Fruit fly (Drosophila melanogaster) whole organism, embryonic: ENCODE results near the gene CG10492.

Source experiments
- Ada2b ChIP-seq: fragments of 200-800 bp; sonication (Bioruptor generic); IDR thresholded peaks from 2 replicates; pipeline ENCODE4 v1.3.6; 2022; ENCODE audit warnings: missing biosample characterization, missing genetic modification characterization
- Awh ChIP-seq: fragments of 200-800 bp; sonication (Bioruptor generic); IDR thresholded peaks from 2 replicates; pipeline ENCODE4, ENCODE4 v1.3.6; 2022; ENCODE audit warnings: missing biosample characterization, missing genetic modification characterization
- BtbVII ChIP-seq: fragments of 200-800 bp; sonication (Bioruptor generic); optimal IDR thresholded peaks from 3 replicates; lab custom pipeline; 2017; ENCODE audit warnings: missing biosample characterization, mild to moderate bottlenecking, missing genetic modification characterization
- Bteb2 ChIP-seq: fragments of 200-800 bp; sonication (Bioruptor generic); optimal IDR thresholded peaks from 2 replicates; lab custom pipeline; 2016; ENCODE audit warnings: missing biosample characterization, missing genetic modification characterization
- C15 ChIP-seq: fragments of 200-800 bp; sonication (Bioruptor generic); IDR thresholded peaks from 3 replicates; pipeline ENCODE4 v1.3.6; 2022; ENCODE audit warnings: missing biosample characterization, missing genetic modification characterization
- CG11695 ChIP-seq: fragments of 200-800 bp; sonication (Bioruptor generic); IDR thresholded peaks from 3 replicates; pipeline ENCODE4 v1.3.6; 2022; ENCODE audit warnings: missing biosample characterization, missing genetic modification characterization
- CG12236 ChIP-seq: fragments of 200-800 bp; sonication (Bioruptor generic); optimal IDR thresholded peaks from 2 replicates; lab custom pipeline; 2016; ENCODE audit warnings: missing biosample characterization, missing genetic modification characterization
- CG1233 ChIP-seq: fragments of 200-800 bp; sonication (Bioruptor generic); optimal IDR thresholded peaks from 4 replicates; lab custom pipeline; 2018; ENCODE audit warnings: missing biosample characterization, mild to moderate bottlenecking, missing genetic modification characterization
- CG14860 ChIP-seq: fragments of 200-800 bp; sonication (Bioruptor generic); IDR thresholded peaks from 3 replicates; pipeline ENCODE4 v1.3.6; 2022; ENCODE audit warnings: missing biosample characterization, missing genetic modification characterization; ENCODE audit not compliant: partially characterized antibody
- CG14965 ChIP-seq: fragments of 200-800 bp; sonication (Bioruptor generic); optimal IDR thresholded peaks from 2 replicates; lab custom pipeline; 2016; ENCODE audit warnings: missing biosample characterization, missing genetic modification characterization, borderline replicate concordance
- CG2678 ChIP-seq: fragments of 200-800 bp; sonication (Bioruptor generic); optimal IDR thresholded peaks from 3 replicates; lab custom pipeline; 2019; ENCODE audit warnings: missing biosample characterization, mild to moderate bottlenecking, missing genetic modification characterization, moderate library complexity
- CG32767 ChIP-seq: fragments of 200-800 bp; sonication (Bioruptor generic); IDR thresholded peaks from 2 replicates; pipeline ENCODE4 v1.3.6; 2022; ENCODE audit warnings: missing biosample characterization, missing genetic modification characterization
- CG43689 ChIP-seq: fragments of 200-800 bp; sonication (Bioruptor generic); IDR thresholded peaks from 2 replicates; pipeline ENCODE4 v1.3.6; 2022; ENCODE audit warnings: missing biosample characterization, missing genetic modification characterization
- CG4854 ChIP-seq: fragments of 200-800 bp; sonication (Bioruptor generic); optimal IDR thresholded peaks from 2 replicates; lab custom pipeline; 2016; ENCODE audit warnings: missing biosample characterization, missing genetic modification characterization, inconsistent platforms
- CG6683 ChIP-seq: fragments of 200-800 bp; sonication (Bioruptor generic); optimal IDR thresholded peaks from 2 replicates; lab custom pipeline; 2017; ENCODE audit warnings: missing biosample characterization, mild to moderate bottlenecking, missing genetic modification characterization, missing genetic modification reagents
- CG6854 ChIP-seq: fragments of 200-800 bp; sonication (Bioruptor generic); optimal IDR thresholded peaks from 3 replicates; lab custom pipeline; 2017; ENCODE audit warnings: missing biosample characterization, mild to moderate bottlenecking, missing genetic modification characterization
- CG7556 ChIP-seq: fragments of 200-800 bp; sonication (Bioruptor generic); optimal IDR thresholded peaks from 2 replicates; lab custom pipeline; 2017; ENCODE audit warnings: missing biosample characterization, mild to moderate bottlenecking, missing genetic modification characterization
- CG8924 ChIP-seq: fragments of 200-800 bp; optimal IDR thresholded peaks from 3 replicates; lab custom pipeline; 2019; ENCODE audit warnings: missing biosample characterization, mild to moderate bottlenecking, missing genetic modification characterization, moderate library complexity
- D19A ChIP-seq: fragments of 200-800 bp; optimal IDR thresholded peaks from 3 replicates; lab custom pipeline; 2019; ENCODE audit warnings: missing biosample characterization, mild to moderate bottlenecking, missing genetic modification characterization, moderate library complexity
- Dad ChIP-seq: fragments of 200-800 bp; sonication (Bioruptor generic); optimal IDR thresholded peaks from 3 replicates; lab custom pipeline; 2016; ENCODE audit warnings: missing biosample characterization, missing genetic modification characterization
- Dip2 ChIP-seq: fragments of 200-800 bp; sonication (Bioruptor generic); IDR thresholded peaks from 2 replicates; pipeline ENCODE4 v1.3.6; 2022; ENCODE audit warnings: missing biosample characterization, missing genetic modification characterization
- Drgx ChIP-seq: fragments of 200-800 bp; sonication (Bioruptor generic); IDR thresholded peaks from 2 replicates; pipeline ENCODE4 v1.3.6; 2022; ENCODE audit warnings: missing biosample characterization, missing genetic modification characterization
- Hsf ChIP-seq: fragments of 200-800 bp; sonication (Bioruptor generic); optimal IDR thresholded peaks from 3 replicates; lab custom pipeline; 2016; ENCODE audit warnings: missing biosample characterization, missing genetic modification characterization
- Jarid2 ChIP-seq: fragments of 200-800 bp; sonication (Bioruptor generic); optimal IDR thresholded peaks from 3 replicates; lab custom pipeline; 2017; ENCODE audit warnings: mild to moderate bottlenecking, missing biosample characterization, missing genetic modification reagents, missing genetic modification characterization
- Kr ChIP-seq: fragments of 200-800 bp; sonication (Bioruptor generic); optimal IDR thresholded peaks from 2 replicates; lab custom pipeline; 2017; ENCODE audit warnings: missing biosample characterization, mild to moderate bottlenecking, missing genetic modification characterization
- Ptx1 ChIP-seq: fragments of 200-800 bp; sonication (Bioruptor generic); IDR thresholded peaks from 2 replicates; pipeline ENCODE4 v1.3.6; 2022; ENCODE audit warnings: missing biosample characterization, missing genetic modification characterization
- Ravus ChIP-seq: fragments of 200-800 bp; sonication (Bioruptor generic); IDR thresholded peaks from 2 replicates; pipeline ENCODE4 v1.3.6; 2022; ENCODE audit warnings: missing biosample characterization, missing genetic modification characterization
- Rx ChIP-seq: fragments of 200-800 bp; sonication (Bioruptor generic); IDR thresholded peaks from 2 replicates; pipeline ENCODE4 v1.3.6; 2022; ENCODE audit warnings: missing biosample characterization, missing genetic modification characterization
- aop ChIP-seq: fragments of 200-800 bp; sonication (Bioruptor generic); IDR thresholded peaks from 2 replicates; pipeline ENCODE4 v1.3.6; 2022; ENCODE audit warnings: missing biosample characterization, missing genetic modification characterization
- ase ChIP-seq: fragments of 200-800 bp; sonication (Bioruptor generic); IDR thresholded peaks from 3 replicates; pipeline ENCODE4 v1.3.6; 2022; ENCODE audit warnings: missing biosample characterization, missing genetic modification characterization
- cad ChIP-seq: fragments of >200 bp; optimal IDR thresholded peaks from 2 replicates; lab custom pipeline; 2017; ENCODE audit warnings: missing biosample characterization, missing genetic modification characterization
- cg ChIP-seq: fragments of 200-800 bp; sonication (Bioruptor generic); optimal IDR thresholded peaks from 3 replicates; lab custom pipeline; 2019; ENCODE audit warnings: missing biosample characterization, mild to moderate bottlenecking, missing genetic modification characterization, moderate library complexity
- dan ChIP-seq: fragments of 200-800 bp; sonication (Bioruptor generic); IDR thresholded peaks from 2 replicates; pipeline ENCODE4 v1.3.6; 2022; ENCODE audit warnings: missing biosample characterization, missing genetic modification characterization
- emc ChIP-seq: fragments of 200-800 bp; sonication (Bioruptor generic); optimal IDR thresholded peaks from 2 replicates; lab custom pipeline; 2016; ENCODE audit warnings: missing biosample characterization, missing genetic modification characterization
- esg ChIP-seq: fragments of 200-800 bp; sonication (Bioruptor generic); conservative IDR thresholded peaks from 2 replicates; pipeline ENCODE4 v1.3.6; 2022; ENCODE audit warnings: missing biosample characterization, missing genetic modification characterization
- ewg ChIP-seq: fragments of 200-800 bp; sonication (Bioruptor generic); optimal IDR thresholded peaks from 3 replicates; lab custom pipeline; 2017; ENCODE audit warnings: mild to moderate bottlenecking, missing biosample characterization, missing genetic modification reagents, missing genetic modification characterization
- exex ChIP-seq: fragments of 200-800 bp; sonication (Bioruptor generic); optimal IDR thresholded peaks from 4 replicates; lab custom pipeline; 2018; ENCODE audit warnings: missing biosample characterization, mild to moderate bottlenecking, missing genetic modification characterization, moderate library complexity
- gcm2 ChIP-seq: fragments of 200-800 bp; sonication (Bioruptor generic); optimal IDR thresholded peaks from 2 replicates; lab custom pipeline; 2016; ENCODE audit warnings: missing biosample characterization, missing genetic modification characterization
- gem ChIP-seq: fragments of 200-800 bp; sonication (Bioruptor generic); optimal IDR thresholded peaks from 2 replicates; lab custom pipeline; 2019; ENCODE audit warnings: missing biosample characterization, mild to moderate bottlenecking, missing genetic modification characterization, moderate library complexity
- h ChIP-seq: fragments of >200 bp; optimal IDR thresholded peaks from 2 replicates; lab custom pipeline; 2017
- maf-S ChIP-seq: fragments of 200-800 bp; sonication (Bioruptor generic); optimal IDR thresholded peaks from 2 replicates; lab custom pipeline; 2016; ENCODE audit warnings: missing biosample characterization, missing genetic modification characterization
- odd ChIP-seq: fragments of 200-800 bp; sonication (Bioruptor generic); optimal IDR thresholded peaks from 2 replicates; lab custom pipeline; 2017; ENCODE audit warnings: missing biosample characterization, mild to moderate bottlenecking, missing genetic modification characterization
- onecut ChIP-seq: fragments of 200-800 bp; sonication (Bioruptor generic); IDR thresholded peaks from 2 replicates; pipeline ENCODE4 v1.3.6; 2022; ENCODE audit warnings: missing biosample characterization, missing genetic modification characterization
- repo ChIP-seq: fragments of 200-800 bp; sonication (Bioruptor generic); optimal IDR thresholded peaks from 2 replicates; lab custom pipeline; 2016; ENCODE audit warnings: missing biosample characterization, missing genetic modification characterization
- ro ChIP-seq: fragments of 200-800 bp; sonication (Bioruptor generic); IDR thresholded peaks from 2 replicates; pipeline ENCODE4 v1.3.6; 2022; ENCODE audit warnings: missing biosample characterization, missing genetic modification characterization
- so ChIP-seq: fragments of 200-800 bp; sonication (Bioruptor generic); IDR thresholded peaks from 3 replicates; pipeline ENCODE4 v1.3.6; 2022; ENCODE audit warnings: missing biosample characterization, missing genetic modification characterization
- sqz ChIP-seq: fragments of 200-800 bp; sonication (Bioruptor generic); optimal IDR thresholded peaks from 3 replicates; lab custom pipeline; 2018; ENCODE audit warnings: missing biosample characterization, mild to moderate bottlenecking, missing genetic modification characterization
- tio ChIP-seq: fragments of 200-800 bp; sonication (Bioruptor generic); optimal IDR thresholded peaks from 2 replicates; lab custom pipeline; 2017; ENCODE audit warnings: missing biosample characterization, missing genetic modification characterization, inconsistent platforms
- tna ChIP-seq: fragments of 200-800 bp; sonication (Bioruptor generic); IDR thresholded peaks from 2 replicates; pipeline ENCODE4 v1.3.6; 2022; ENCODE audit warnings: missing biosample characterization, missing genetic modification characterization; ENCODE audit not compliant: partially characterized antibody
- ttk ChIP-seq: fragments of 200-800 bp; sonication (Bioruptor generic); IDR thresholded peaks from 2 replicates; pipeline ENCODE4 v2.1.2; 2022; ENCODE audit warnings: missing biosample characterization, missing genetic modification characterization
- wdn ChIP-seq: fragments of 200-800 bp; sonication (Bioruptor generic); IDR thresholded peaks from 2 replicates; pipeline ENCODE4 v1.3.6; 2022; ENCODE audit warnings: missing biosample characterization, missing genetic modification characterization
- z ChIP-seq: fragments of 200-800 bp; sonication (Bioruptor generic); IDR thresholded peaks from 3 replicates; pipeline ENCODE4 v1.3.6; 2022; ENCODE audit warnings: missing biosample characterization, missing genetic modification characterization

CG10492 gene

dm6 chr2L:19009130-19009529 lies 44.7 kb upstream of the CG10492 start, which contains the start of gene RpL30 (continued):
- TF ChIP-seq CG7556 (GFP tag; lab: Kevin White, UChicago) = peak; percentile 82
- peak; percentile 74 for TF ChIP-seq ttk (GFP tag; lab: Robert Waterston, UW)
- peak; percentile 80 for TF ChIP-seq Awh (GFP tag; lab: Robert Waterston, UW)
- TF ChIP-seq Ptx1 = peak; percentile 78
- TF ChIP-seq BtbVII (GFP tag; lab: Kevin White, UChicago) = peak; percentile 95
- peak; percentile 88 for TF ChIP-seq Bteb2 (GFP tag; lab: Kevin White, UChicago)
- TF ChIP-seq Ravus (GFP tag; lab: Robert Waterston, UW) = no peak
- TF ChIP-seq Dad (GFP tag; lab: Kevin White, UChicago) = peak; percentile 93
- TF ChIP-seq CG12236 (GFP tag; lab: Kevin White, UChicago) = peak; percentile 85
- TF ChIP-seq esg = 0 out of 2 replicates have a peak, but pooled peaks have one; percentile 39
- TF ChIP-seq Hsf (GFP tag; lab: Kevin White, UChicago) = peak; percentile 88
- peak; percentile 85 for TF ChIP-seq CG11695 (GFP tag; lab: Robert Waterston, UW)
- peak; percentile 96 for TF ChIP-seq odd (GFP tag; lab: Kevin White, UChicago)
- TF ChIP-seq ro (GFP tag; lab: Robert Waterston, UW) = peak; percentile 44; the same call in 1 of the 2 replicates
- peak; percentile 60 for TF ChIP-seq Drgx (GFP tag; lab: Robert Waterston, UW)
- TF ChIP-seq CG2678 (tag; lab: Kevin White, UChicago) = peak; percentile 82
- TF ChIP-seq C15 (GFP tag; lab: Robert Waterston, UW) = peak; percentile 85; the same call in 2 of the 3 replicates
- TF ChIP-seq CG14965 (GFP tag; lab: Kevin White, UChicago) = peak; percentile 85
- TF ChIP-seq tio (GFP tag; lab: Kevin White, UChicago) = peak; percentile 61
- peak; percentile 84 for TF ChIP-seq Rx (GFP tag; lab: Robert Waterston, UW)
- peak; percentile 56 for TF ChIP-seq CG32767 (GFP tag; lab: Robert Waterston, UW)
- TF ChIP-seq gem (tag; lab: Kevin White, UChicago) = peak; percentile 75
- peak; percentile 98 for TF ChIP-seq CG4854 (GFP tag; lab: Kevin White, UChicago)
- TF ChIP-seq D19A (tag; lab: Kevin White, UChicago) = peak; percentile 45
- peak; percentile 87 for TF ChIP-seq gcm2 (GFP tag; lab: Kevin White, UChicago)
- peak; percentile 92 for TF ChIP-seq CG6683 (GFP tag; lab: Kevin White, UChicago)
- TF ChIP-seq exex (tag; lab: Kevin White, UChicago) = peak; percentile 81
- TF ChIP-seq CG6854 = peak; percentile 95
- TF ChIP-seq so (GFP tag; lab: Robert Waterston, UW) = peak; percentile 92
- no peak for TF ChIP-seq h (lab: Kevin White, UChicago)
- peak; percentile 85 for TF ChIP-seq wdn (GFP tag; lab: Robert Waterston, UW)
- TF ChIP-seq ase (GFP tag; lab: Robert Waterston, UW) = peak; percentile 84
- TF ChIP-seq emc (GFP tag; lab: Kevin White, UChicago) = peak; percentile 91
- peak; percentile 94 for TF ChIP-seq Kr (GFP tag; lab: Kevin White, UChicago)
- TF ChIP-seq Ada2b = peak; percentile 69
- no peak for TF ChIP-seq cad (GFP tag; lab: Kevin White, UChicago)
- no peak for TF ChIP-seq Dip2 (GFP tag; lab: Robert Waterston, UW)
- TF ChIP-seq CG43689 (GFP tag; lab: Robert Waterston, UW) = peak; percentile 55; the same call in 1 of the 2 replicates
- TF ChIP-seq Jarid2 (GFP tag; lab: Kevin White, UChicago) = peak; percentile 85
- TF ChIP-seq z (GFP tag; lab: Robert Waterston, UW) = peak; percentile 71; the same call in 2 of the 3 replicates
- peak; percentile 62 for TF ChIP-seq aop (GFP tag; lab: Robert Waterston, UW)
- no peak for TF ChIP-seq dan (GFP tag; lab: Robert Waterston, UW)
- peak; percentile 90 for TF ChIP-seq repo
- peak; percentile 84 for TF ChIP-seq ewg (GFP tag; lab: Kevin White, UChicago)
- TF ChIP-seq onecut = peak; percentile 91
- no peak for TF ChIP-seq CG14860 (GFP tag; lab: Robert Waterston, UW)
- TF ChIP-seq cg (GFP tag; lab: Kevin White, UChicago) = no peak
- peak; percentile 87 for TF ChIP-seq CG8924 (tag; lab: Kevin White, UChicago)
- peak; percentile 87 for TF ChIP-seq sqz (GFP tag; lab: Kevin White, UChicago)
- TF ChIP-seq tna = no peak
- TF ChIP-seq CG1233 (GFP tag; lab: Kevin White, UChicago) = peak; percentile 93
- peak; percentile 90 for TF ChIP-seq maf-S (GFP tag; lab: Kevin White, UChicago)
